Worm (Caenorhabditis elegans): ENCODE measurements around the gene ZC449.8.

ZC449.8 gene

DNA sequence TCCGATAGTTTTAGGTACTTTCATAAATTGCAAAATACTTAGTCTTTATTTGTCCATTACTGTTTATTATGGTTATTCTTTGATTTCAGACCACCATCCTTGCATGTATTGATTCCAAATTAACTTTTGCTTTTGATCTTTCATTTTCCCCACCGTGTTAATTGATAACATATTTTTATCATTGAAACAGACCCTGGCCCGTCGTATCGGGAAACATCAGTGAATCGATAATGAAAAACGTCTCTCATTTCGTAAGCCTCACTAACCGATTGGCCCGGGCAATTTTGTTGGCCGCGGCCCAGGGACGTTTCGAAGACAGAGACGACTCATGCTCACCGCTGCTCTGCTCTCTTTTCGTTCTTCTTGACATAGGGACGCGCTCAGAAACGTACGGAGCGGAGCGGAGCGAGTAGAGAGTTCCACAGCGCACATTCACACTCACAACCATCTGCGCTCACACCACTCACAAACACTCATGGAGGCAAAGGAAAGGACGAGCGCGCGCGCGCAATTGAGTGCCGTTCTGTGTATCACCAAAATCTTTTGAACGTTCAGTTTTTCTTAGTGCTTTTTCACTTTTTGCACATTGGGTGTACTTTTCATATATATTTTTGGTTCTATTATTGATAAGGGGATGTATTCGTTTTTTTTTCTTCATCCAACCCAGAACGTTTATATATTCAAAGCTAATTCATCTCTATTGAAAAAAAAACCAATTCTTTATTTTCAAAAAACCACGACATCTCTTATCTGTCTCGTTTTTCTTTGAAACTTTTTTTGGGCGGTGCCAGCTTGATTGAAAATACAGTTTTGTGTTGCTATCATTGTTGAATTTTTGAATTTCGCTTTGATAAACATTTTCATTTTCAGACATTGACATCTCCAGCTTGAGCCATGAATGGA, 48.1 kb downstream of the ZC449.8 start, which contains the start of gene C24H10.2 (continued):
- TF ChIP-seq pqm-1 (tag; optimal IDR thresholded peaks at IDR 0.05): peak; percentile 22
- TF ChIP-seq ceh-9 (tag; optimal IDR thresholded peaks at IDR 0.05): no peak
- TF ChIP-seq ztf-4 (tag; optimal IDR thresholded peaks at IDR 0.05): no peak
- TF ChIP-seq unc-62 (GFP tag; optimal IDR thresholded peaks at IDR 0.05): no peak
- TF ChIP-seq nfya-1 (tag; optimal IDR thresholded peaks at IDR 0.05; ENCODE audit: insufficient read depth): peak; percentile 76

DNA sequence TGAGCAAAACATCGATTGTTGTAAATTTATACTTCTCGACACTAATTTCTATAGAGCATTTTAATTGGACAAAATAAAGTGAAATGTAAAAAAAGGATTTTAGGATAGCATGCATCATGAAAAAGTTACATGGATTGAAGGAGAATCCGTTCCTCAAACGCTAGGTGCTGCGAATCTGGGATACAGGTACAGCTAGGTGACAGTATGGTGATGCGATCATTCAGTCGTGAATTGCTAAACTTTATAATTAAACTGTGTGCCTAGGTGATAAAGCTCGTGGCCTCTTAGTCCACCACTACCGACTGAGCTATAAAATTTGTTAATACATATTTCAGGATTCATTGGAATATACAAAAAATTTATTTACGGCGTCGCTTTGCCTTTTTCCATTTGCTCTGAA, 50.7 kb downstream of the ZC449.8 start:
- peak; percentile 41 for TF ChIP-seq ama-1 (optimal IDR thresholded peaks at IDR 0.05)
- TF ChIP-seq tbx-2 (tag; optimal IDR thresholded peaks at IDR 0.05): no peak
- TF ChIP-seq lsy-12 (tag; optimal IDR thresholded peaks at IDR 0.05): no peak
- no peak for TF ChIP-seq unc-39 (tag; optimal IDR thresholded peaks at IDR 0.05)

Data from whole organism, L3 larva.